Fruit fly (Drosophila melanogaster): ENCODE results near the gene CG6040.

CG6040 gene

DNA sequence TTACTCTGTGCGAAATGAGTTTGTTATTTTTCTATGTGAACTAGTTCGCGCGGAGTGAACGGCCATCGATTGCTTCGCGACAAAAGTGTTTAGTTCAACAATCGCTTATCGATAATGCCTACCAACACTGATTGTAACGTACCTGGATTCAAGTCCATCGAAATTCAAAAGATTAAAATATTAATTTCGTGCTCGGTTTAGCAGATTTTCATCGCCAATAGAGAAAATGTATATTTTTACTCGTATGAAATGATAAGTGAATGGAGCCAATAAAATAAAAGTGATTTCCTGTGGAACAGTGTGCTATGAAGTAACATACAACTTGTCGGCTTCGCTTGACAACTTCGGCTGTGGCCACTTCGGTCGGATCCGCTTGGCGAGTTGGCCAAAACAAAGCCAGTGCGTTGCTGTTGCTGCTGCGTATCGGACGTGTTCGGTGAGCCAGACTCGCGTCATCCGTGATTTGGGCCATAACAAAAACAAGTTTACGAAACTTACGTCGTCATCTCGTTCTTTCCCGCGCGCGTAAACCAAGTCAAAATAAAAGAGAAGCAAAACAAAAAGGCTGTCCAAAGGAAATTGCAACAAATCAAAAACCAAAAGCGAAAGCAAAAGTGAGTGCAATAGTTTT lies 83.6 kb downstream of the CG6040 start, which contains the start of the genes CG5555 and myd (continued):
- TF ChIP-seq Ets96B (tag; optimal IDR thresholded peaks at IDR 0.05) (peak; percentile 46), Met (GFP tag; optimal IDR thresholded peaks at IDR 0.05) (peak; percentile 62), dac (GFP tag; optimal IDR thresholded peaks at IDR 0.05) (no peak), Eip75B (GFP tag; optimal IDR thresholded peaks at IDR 0.05) (peak; percentile 68), CG3032 (tag; optimal IDR thresholded peaks at IDR 0.05) (peak; percentile 48), CG6808 (GFP tag; optimal IDR thresholded peaks at IDR 0.05) (no peak), CG11762 (GFP tag; optimal IDR thresholded peaks at IDR 0.05; ENCODE audit: insufficient read depth) (no peak), Eip93F (GFP tag; optimal IDR thresholded peaks at IDR 0.05) (peak; percentile 16), CG31627 (GFP tag; optimal IDR thresholded peaks at IDR 0.05) (peak; percentile 55), CG11294 (GFP tag; IDR thresholded peaks at IDR 0.05) (no peak; the same call in 1 of the 2 replicates), CG6163 (GFP tag; IDR thresholded peaks at IDR 0.05) (peak; percentile 59), pdm3 (GFP tag; optimal IDR thresholded peaks at IDR 0.05) (peak; percentile 75), acj6 (GFP tag; optimal IDR thresholded peaks at IDR 0.05) (peak; percentile 53), achi (GFP tag; optimal IDR thresholded peaks at IDR 0.05) (peak; percentile 58), Lpt (GFP tag; optimal IDR thresholded peaks at IDR 0.05) (peak; percentile 17), CG11902 (GFP tag; optimal IDR thresholded peaks at IDR 0.05) (no peak), lz (GFP tag; optimal IDR thresholded peaks at IDR 0.05) (peak; percentile 66)

DNA sequence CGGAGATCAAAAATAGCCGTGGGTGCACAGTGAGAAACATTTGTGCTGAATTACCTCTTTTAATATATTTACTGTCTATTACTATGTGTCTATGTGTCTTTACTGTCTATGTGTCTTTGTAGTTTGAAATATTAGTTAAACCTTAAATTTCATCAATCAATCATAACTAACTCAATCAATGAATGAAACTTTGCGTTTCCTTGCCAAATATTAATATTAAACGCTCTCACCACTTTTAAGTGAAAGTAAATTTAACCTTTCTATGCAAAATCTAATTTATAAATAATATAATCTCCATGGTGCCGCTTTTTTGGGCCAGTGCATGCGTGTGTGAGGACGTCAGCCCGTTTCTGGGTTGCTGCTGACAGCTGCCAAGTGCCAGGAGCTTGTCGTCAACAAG lies 84.5 kb downstream of the CG6040 start:
- TF ChIP-seq OdsH (GFP tag; optimal IDR thresholded peaks at IDR 0.05) (peak; percentile 83), cyc (GFP tag; optimal IDR thresholded peaks at IDR 0.05) (peak; percentile 65), CG6792 (GFP tag; optimal IDR thresholded peaks at IDR 0.05) (peak; percentile 60), esn (GFP tag; optimal IDR thresholded peaks at IDR 0.05) (peak; percentile 73), fd59A (GFP tag; optimal IDR thresholded peaks at IDR 0.05) (peak; percentile 66), CG3032 (tag; optimal IDR thresholded peaks at IDR 0.05) (peak; percentile 74), CG10669 (GFP tag; optimal IDR thresholded peaks at IDR 0.05) (peak; percentile 77), CG16779 (tag; optimal IDR thresholded peaks at IDR 0.05) (peak; percentile 60), Blimp-1 (GFP tag; optimal IDR thresholded peaks at IDR 0.05) (no peak), Lpt (GFP tag; optimal IDR thresholded peaks at IDR 0.05) (peak; percentile 82), Sox102F (GFP tag; optimal IDR thresholded peaks at IDR 0.05) (peak; percentile 57), Eip75B (GFP tag; optimal IDR thresholded peaks at IDR 0.05) (peak; percentile 51), acj6 (GFP tag; optimal IDR thresholded peaks at IDR 0.05) (peak; percentile 70), CG6276 (GFP tag; optimal IDR thresholded peaks at IDR 0.05) (peak; percentile 90), CG6808 (GFP tag; optimal IDR thresholded peaks at IDR 0.05) (peak; percentile 78), Smox (GFP tag; optimal IDR thresholded peaks at IDR 0.05) (peak; percentile 67), Eip93F (GFP tag; optimal IDR thresholded peaks at IDR 0.05) (no peak), CG32006 (GFP tag; optimal IDR thresholded peaks at IDR 0.05) (peak; percentile 94), CG6163 (GFP tag; IDR thresholded peaks at IDR 0.05) (peak; percentile 57), dsx (GFP tag; optimal IDR thresholded peaks at IDR 0.05; ENCODE audit: poor library complexity, severe bottlenecking) (peak; percentile 39), Gug (GFP tag; IDR thresholded peaks at IDR 0.05) (peak; percentile 60), Sox14 (GFP tag; optimal IDR thresholded peaks at IDR 0.05) (peak; percentile 69), CG1621 (tag; optimal IDR thresholded peaks at IDR 0.05) (peak; percentile 24), Eip78C (GFP tag) (peak; percentile 93), Ets21C (GFP tag; optimal IDR thresholded peaks at IDR 0.05) (peak; percentile 31), CG6854 (GFP tag; optimal IDR thresholded peaks at IDR 0.05) (no peak), Sox15 (GFP tag; optimal IDR thresholded peaks at IDR 0.05) (peak; percentile 49), CG9139 (GFP tag; optimal IDR thresholded peaks at IDR 0.05) (peak; percentile 35), fd85E (GFP tag; optimal IDR thresholded peaks at IDR 0.05) (peak; percentile 44), CG34406 (GFP tag; optimal IDR thresholded peaks at IDR 0.05) (peak; percentile 73), CG31627 (GFP tag; optimal IDR thresholded peaks at IDR 0.05) (peak; percentile 61), pdm3 (GFP tag; optimal IDR thresholded peaks at IDR 0.05) (peak; percentile 79), CG11294 (GFP tag; IDR thresholded peaks at IDR 0.05) (peak; percentile 47), vri (GFP tag; optimal IDR thresholded peaks at IDR 0.05) (peak; percentile 29), salr (GFP tag; optimal IDR thresholded peaks at IDR 0.05) (peak in 1 of 2 experiments; percentile 80), CG15336 (GFP tag; IDR thresholded peaks at IDR 0.05) (peak; percentile 82), spab (GFP tag; optimal IDR thresholded peaks at IDR 0.05) (peak; percentile 57), lz (GFP tag; optimal IDR thresholded peaks at IDR 0.05) (peak; percentile 59), Met (GFP tag; optimal IDR thresholded peaks at IDR 0.05) (peak; percentile 74), Hr38 (GFP tag; optimal IDR thresholded peaks at IDR 0.05) (no peak), ss (GFP tag; optimal IDR thresholded peaks at IDR 0.05) (peak; percentile 40 to 74), CG11902 (GFP tag; optimal IDR thresholded peaks at IDR 0.05) (peak; percentile 50)

All from whole organism, prepupa.